Worm (Caenorhabditis elegans) whole organism, L2 larva: Measurements from ENCODE around the gene kin-4.
A peak's percentile ranks its signal among the peaks of the same experiment; 100 is the strongest.

Source experiments
- R02D3.7 ChIP-seq: fragments of 150-350 bp; optimal IDR thresholded peaks from 2 replicates; lab custom pipeline; 2014; ENCODE audit warnings: missing biosample characterization, missing genetic modification characterization
- ama-1 ChIP-seq: fragments of 150-350 bp; optimal IDR thresholded peaks from 2 replicates; lab custom pipeline; 2018; ENCODE audit warnings: inconsistent platforms
- ceh-82 ChIP-seq: fragments of 150-350 bp; optimal IDR thresholded peaks from 2 replicates; lab custom pipeline; 2014; ENCODE audit warnings: missing biosample characterization, missing genetic modification characterization
- egl-27 ChIP-seq: sonication (generic microtip); optimal IDR thresholded peaks from 3 replicates; lab custom pipeline; 2017; ENCODE audit warnings: missing biosample characterization, missing genetic modification reagents, missing genetic modification characterization
- elt-1 ChIP-seq: fragments of 150-350 bp; optimal IDR thresholded peaks from 2 replicates; lab custom pipeline; 2014; ENCODE audit warnings: missing biosample characterization, missing genetic modification characterization
- lin-13 ChIP-seq: fragments of 150-350 bp; optimal IDR thresholded peaks from 2 replicates; lab custom pipeline; 2014; ENCODE audit warnings: missing biosample characterization, missing genetic modification reagents, missing genetic modification characterization
- mab-5 ChIP-seq: fragments of 150-350 bp; optimal IDR thresholded peaks from 2 replicates; lab custom pipeline; 2014; ENCODE audit warnings: missing biosample characterization, missing genetic modification characterization
- nhr-12 ChIP-seq: fragments of 150-350 bp; optimal IDR thresholded peaks from 2 replicates; lab custom pipeline; 2014; ENCODE audit warnings: missing biosample characterization, missing genetic modification characterization
- unc-62 ChIP-seq: fragments of 150-350 bp; optimal IDR thresholded peaks from 2 replicates; lab custom pipeline; 2014; ENCODE audit warnings: missing biosample characterization, missing genetic modification reagents, missing genetic modification characterization
- ztf-4 ChIP-seq: fragments of 150-350 bp; optimal IDR thresholded peaks from 2 replicates; lab custom pipeline; 2014; ENCODE audit warnings: missing biosample characterization, missing genetic modification characterization

DNA sequence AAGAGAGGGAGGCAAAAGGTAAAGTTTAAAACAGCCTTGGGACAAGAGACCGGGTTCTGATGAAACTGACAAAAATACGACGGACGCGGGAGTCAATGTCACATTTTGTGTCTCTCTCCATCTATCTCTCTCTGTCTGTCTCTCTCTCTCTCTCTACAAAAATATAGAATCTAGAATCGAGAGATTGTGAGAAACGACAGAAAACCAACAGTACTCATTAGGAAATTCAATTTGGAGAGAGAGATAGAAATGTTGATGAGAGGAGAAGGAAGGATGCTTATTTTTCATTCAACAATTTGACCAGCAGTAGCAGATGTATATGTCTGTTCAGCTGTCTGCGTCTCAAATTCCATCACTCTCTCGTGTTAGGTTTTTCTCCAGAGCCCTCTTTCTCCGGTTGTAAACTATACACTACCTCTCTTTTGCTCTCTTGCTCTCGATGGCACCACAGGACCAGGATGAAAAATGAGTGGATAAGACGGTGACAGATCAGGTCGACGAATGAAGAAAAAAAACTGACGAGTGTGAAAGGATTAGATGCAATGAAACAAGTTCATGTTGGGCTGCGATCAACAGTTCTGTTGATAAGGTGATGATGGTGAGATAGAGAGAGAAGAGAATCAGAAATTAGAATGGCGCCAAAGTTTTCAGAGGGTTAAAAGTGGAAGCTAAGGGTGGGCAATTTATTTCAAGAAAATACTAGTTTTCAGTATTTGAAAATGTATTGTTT is 64.2 kb downstream of the kin-4 start:
- no peak for TF ChIP-seq elt-1 (tag; lab: Kevin White, UChicago)
- no peak for TF ChIP-seq R02D3.7 (tag; lab: Kevin White, UChicago)
- TF ChIP-seq ceh-82 (tag; lab: Kevin White, UChicago) = no peak
- no peak for TF ChIP-seq nhr-12
- no peak for TF ChIP-seq ztf-4
- no peak for TF ChIP-seq mab-5 (tag; lab: Kevin White, UChicago)
- no peak for TF ChIP-seq ama-1 (lab: Kevin White, UChicago)
- TF ChIP-seq egl-27 = no peak
- no peak for TF ChIP-seq unc-62
- TF ChIP-seq lin-13 = peak; percentile 20
